Worm (Caenorhabditis elegans): ENCODE results near the gene oac-29.

DNA sequence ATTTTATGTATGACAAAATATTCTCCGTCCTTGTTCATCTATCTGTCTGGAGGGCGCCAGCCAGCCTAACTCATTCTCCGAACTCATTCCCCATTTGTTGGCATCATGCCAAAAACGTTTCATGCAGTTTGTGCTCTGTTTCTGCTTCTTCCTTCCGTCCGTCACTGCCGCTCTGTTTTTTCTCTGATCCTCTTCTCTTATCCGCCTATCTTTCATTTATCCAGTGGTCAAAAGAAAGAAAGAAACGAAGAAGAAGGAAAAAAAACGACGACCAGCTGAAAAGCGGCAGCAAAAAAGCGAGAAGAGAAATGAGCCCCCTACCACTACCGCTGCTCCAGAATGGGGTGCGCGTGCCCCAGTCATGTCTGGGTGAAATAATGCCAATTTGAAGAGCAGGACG lies 27.5 kb upstream of the oac-29 start:
- no peak for TF ChIP-seq elt-2 (tag; optimal IDR thresholded peaks at IDR 0.05)
- no peak for TF ChIP-seq fkh-10 (GFP tag; optimal IDR thresholded peaks at IDR 0.05)
- no peak for TF ChIP-seq unc-3 (GFP tag; conservative IDR thresholded peaks at IDR 0.05)
- no peak for TF ChIP-seq unc-3 (tag; optimal IDR thresholded peaks at IDR 0.05)
- TF ChIP-seq fax-1 (tag; optimal IDR thresholded peaks at IDR 0.05), result no peak
- TF ChIP-seq nhr-232 (tag; optimal IDR thresholded peaks at IDR 0.05), result no peak
- TF ChIP-seq hlh-30 (tag; optimal IDR thresholded peaks at IDR 0.05; ENCODE audit: insufficient read depth), result no peak
- TF ChIP-seq ceh-22 (tag; optimal IDR thresholded peaks at IDR 0.05), result no peak
- TF ChIP-seq unc-55 (GFP tag; optimal IDR thresholded peaks at IDR 0.05), result no peak
- TF ChIP-seq nhr-11 (tag; optimal IDR thresholded peaks at IDR 0.05), result no peak
- no peak for TF ChIP-seq ama-1 (optimal IDR thresholded peaks at IDR 0.05)
- no peak for TF ChIP-seq gmeb-2 (tag; optimal IDR thresholded peaks at IDR 0.05)
- no peak for TF ChIP-seq pros-1 (tag; optimal IDR thresholded peaks at IDR 0.05)
- TF ChIP-seq K09A11.1 (tag; optimal IDR thresholded peaks at IDR 0.05; ENCODE audit: insufficient read depth), result no peak
- no peak for TF ChIP-seq C38D4.7 (GFP tag; optimal IDR thresholded peaks at IDR 0.05)
